Fruit fly (Drosophila melanogaster) whole organism, prepupa: ENCODE results near the gene Cap-H2.

ENCODE experiments used
- CG10631 ChIP-seq: fragments of 200-800 bp; sonication (Bioruptor generic); optimal IDR thresholded peaks from 2 replicates; lab custom pipeline; 2016; ENCODE audit warnings: missing biosample characterization, missing genetic modification characterization
- CG4318 ChIP-seq: fragments of 200-800 bp; sonication (Bioruptor generic); optimal IDR thresholded peaks from 3 replicates; lab custom pipeline; 2017; ENCODE audit warnings: missing biosample characterization, mild to moderate bottlenecking, missing genetic modification characterization
- CG6163 ChIP-seq: fragments of 200-800 bp; sonication (Bioruptor generic); IDR thresholded peaks from 3 replicates; pipeline ENCODE4 v1.3.6; 2022; ENCODE audit warnings: missing biosample characterization, missing genetic modification characterization
- CG6792 ChIP-seq: fragments of 200-800 bp; sonication (Bioruptor generic); optimal IDR thresholded peaks from 3 replicates; lab custom pipeline; 2016; ENCODE audit warnings: missing biosample characterization, missing genetic modification characterization
- CG8632 ChIP-seq: fragments of 200-800 bp; sonication (Bioruptor generic); optimal IDR thresholded peaks from 3 replicates; lab custom pipeline; 2016; ENCODE audit warnings: missing biosample characterization, missing genetic modification characterization
- Eip75B ChIP-seq: fragments of 200-800 bp; sonication (Bioruptor generic); optimal IDR thresholded peaks from 3 replicates; lab custom pipeline; 2016; ENCODE audit warnings: missing biosample characterization, missing genetic modification characterization
- Gug ChIP-seq: fragments of 200-800 bp; sonication (Bioruptor generic); IDR thresholded peaks from 2 replicates; pipeline ENCODE4 v1.3.6; 2022; ENCODE audit warnings: missing biosample characterization, missing genetic modification characterization
- Lpt ChIP-seq: fragments of 200-800 bp; sonication (Bioruptor generic); optimal IDR thresholded peaks from 3 replicates; lab custom pipeline; 2016; ENCODE audit warnings: missing biosample characterization, missing genetic modification characterization
- OdsH ChIP-seq: fragments of 200-800 bp; sonication (Bioruptor generic); optimal IDR thresholded peaks from 3 replicates; lab custom pipeline; 2016; ENCODE audit warnings: missing biosample characterization, missing genetic modification characterization
- Smox ChIP-seq: fragments of 200-800 bp; sonication (Bioruptor generic); optimal IDR thresholded peaks from 3 replicates; lab custom pipeline; 2016; ENCODE audit warnings: missing biosample characterization, missing genetic modification characterization
- Sox102F ChIP-seq: fragments of 200-800 bp; sonication (Bioruptor generic); optimal IDR thresholded peaks from 2 replicates; lab custom pipeline; 2016; ENCODE audit warnings: missing biosample characterization, mild to moderate bottlenecking, missing genetic modification characterization
- Sox14 ChIP-seq: fragments of 200-800 bp; sonication (Bioruptor generic); optimal IDR thresholded peaks from 3 replicates; lab custom pipeline; 2016; ENCODE audit warnings: missing biosample characterization, missing genetic modification characterization
- dsx ChIP-seq: fragments of 200-800 bp; optimal IDR thresholded peaks from 3 replicates; lab custom pipeline; 2019; ENCODE audit warnings: missing biosample characterization, mild to moderate bottlenecking, missing genetic modification characterization, moderate library complexity; ENCODE audit not compliant: poor library complexity, severe bottlenecking
- topi ChIP-seq: fragments of 200-800 bp; sonication (Bioruptor generic); optimal IDR thresholded peaks from 3 replicates; lab custom pipeline; 2016; ENCODE audit warnings: missing biosample characterization, missing genetic modification characterization

- no peak for TF ChIP-seq CG6792 (GFP tag; lab: Kevin White, UChicago)
- TF ChIP-seq Gug, result no peak
- no peak for TF ChIP-seq OdsH (GFP tag; lab: Kevin White, UChicago)
- TF ChIP-seq Sox14 (GFP tag; lab: Kevin White, UChicago), result no peak
- no peak for TF ChIP-seq Sox102F (GFP tag; lab: Kevin White, UChicago)
- no peak for TF ChIP-seq CG8632 (GFP tag; lab: Kevin White, UChicago)
- no peak for TF ChIP-seq dsx (GFP tag; lab: Kevin White, UChicago)
- no peak for TF ChIP-seq CG4318 (GFP tag; lab: Kevin White, UChicago)
- no peak for TF ChIP-seq CG10631 (GFP tag; lab: Kevin White, UChicago)
- no peak for TF ChIP-seq CG6163 (GFP tag; lab: Robert Waterston, UW)
- TF ChIP-seq Lpt (GFP tag; lab: Kevin White, UChicago), result no peak
- no peak for TF ChIP-seq Smox (GFP tag; lab: Kevin White, UChicago)
- TF ChIP-seq Eip75B (GFP tag; lab: Kevin White, UChicago), result no peak
- no peak for TF ChIP-seq topi
These were observed 6.4 kb downstream of the Cap-H2 start, which contains the start of gene TfIIFbeta for dm6 chr3R:10767526-10767925.
